Worm (Caenorhabditis elegans): Measurements from ENCODE around the gene Y54G2A.48.

- TF ChIP-seq ztf-25 (GFP tag; IDR thresholded peaks at IDR 0.05) (no peak), him-1 (tag; optimal IDR thresholded peaks at IDR 0.05) (no peak), unc-62 (GFP tag; optimal IDR thresholded peaks at IDR 0.05) (no peak), bed-1 (GFP tag; IDR thresholded peaks at IDR 0.05) (no peak), mcd-1 (GFP tag; IDR thresholded peaks at IDR 0.05) (no peak), nhr-27 (tag; optimal IDR thresholded peaks at IDR 0.05) (no peak), sea-2 (GFP tag; IDR thresholded peaks at IDR 0.05) (no peak), tbx-9 (tag; optimal IDR thresholded peaks at IDR 0.05; ENCODE audit: borderline replicate concordance) (no peak), Y56A3A.18 (GFP tag; IDR thresholded peaks at IDR 0.05) (no peak), unc-130 (GFP tag; optimal IDR thresholded peaks at IDR 0.05) (no peak), F22D6.2 (tag; optimal IDR thresholded peaks at IDR 0.05) (no peak), athp-1 (tag; optimal IDR thresholded peaks at IDR 0.05) (no peak)
Observed at ce11 chrIV:2834516-2834915, 2.0 kb upstream of the Y54G2A.48 start, which contains the start of gene pudl-2.
